Fruit fly (Drosophila melanogaster) whole organism, embryonic: ENCODE data around the gene Zip89B.
A peak's percentile ranks its signal among the peaks of the same experiment; 100 is the strongest.

ENCODE experiments used
- Aef1 ChIP-seq: fragments of 200-800 bp; sonication (Bioruptor generic); IDR thresholded peaks from 3 replicates; pipeline ENCODE4 v1.3.6; 2022; ENCODE audit warnings: missing biosample characterization, missing genetic modification characterization
- Antp ChIP-seq: fragments of 200-800 bp; sonication (Bioruptor generic); optimal IDR thresholded peaks from 3 replicates; lab custom pipeline; 2016; ENCODE audit warnings: missing biosample characterization, missing genetic modification characterization
- Blimp-1 ChIP-seq: fragments of 200-800 bp; sonication (Bioruptor generic); optimal IDR thresholded peaks from 3 replicates; lab custom pipeline; 2018; ENCODE audit warnings: missing biosample characterization, missing genetic modification characterization, mild to moderate bottlenecking, moderate library complexity, missing genetic modification reagents
- CG10565 ChIP-seq: fragments of 200-800 bp; sonication (Bioruptor generic); optimal IDR thresholded peaks from 3 replicates; lab custom pipeline; 2016; ENCODE audit warnings: missing biosample characterization, mild to moderate bottlenecking, missing genetic modification characterization
- CG11398 ChIP-seq: fragments of 200-800 bp; sonication (Bioruptor generic); optimal IDR thresholded peaks from 2 replicates; lab custom pipeline; 2016; ENCODE audit warnings: missing biosample characterization, missing genetic modification characterization
- CG11560 ChIP-seq: fragments of 200-800 bp; sonication (Bioruptor generic); IDR thresholded peaks from 3 replicates; pipeline ENCODE4 v1.3.6; 2022; ENCODE audit warnings: missing biosample characterization, missing genetic modification characterization
- CG12104 ChIP-seq: fragments of 200-800 bp; sonication (Bioruptor generic); optimal IDR thresholded peaks from 3 replicates; lab custom pipeline; 2016; ENCODE audit warnings: missing biosample characterization, missing genetic modification characterization
- CG12236 ChIP-seq: fragments of 200-800 bp; sonication (Bioruptor generic); optimal IDR thresholded peaks from 2 replicates; lab custom pipeline; 2016; ENCODE audit warnings: missing biosample characterization, missing genetic modification characterization
- CG13287 ChIP-seq: fragments of 200-800 bp; sonication (Bioruptor generic); IDR thresholded peaks from 2 replicates; pipeline ENCODE4 v1.3.6; 2022; ENCODE audit warnings: missing biosample characterization, missing genetic modification characterization; ENCODE audit not compliant: partially characterized antibody
- CG17359 ChIP-seq: fragments of 200-800 bp; sonication (Bioruptor generic); optimal IDR thresholded peaks from 3 replicates; lab custom pipeline; 2018; ENCODE audit warnings: missing biosample characterization, mild to moderate bottlenecking, missing genetic modification characterization, moderate library complexity
- CG2712 ChIP-seq: fragments of 200-800 bp; optimal IDR thresholded peaks from 3 replicates; lab custom pipeline; 2019; ENCODE audit warnings: missing biosample characterization, mild to moderate bottlenecking, missing genetic modification characterization, moderate library complexity
- CG33557 ChIP-seq: fragments of 200-800 bp; sonication (Bioruptor generic); optimal IDR thresholded peaks from 2 replicates; lab custom pipeline; 2019; ENCODE audit warnings: missing biosample characterization, mild to moderate bottlenecking, missing genetic modification characterization, moderate library complexity
- CG3726 ChIP-seq: fragments of 200-800 bp; sonication (Bioruptor generic); IDR thresholded peaks from 3 replicates; pipeline ENCODE4, ENCODE4 v1.3.6; 2022; ENCODE audit warnings: missing biosample characterization, missing genetic modification characterization
- CG5245 ChIP-seq: fragments of 200-800 bp; sonication (Bioruptor generic); optimal IDR thresholded peaks from 3 replicates; lab custom pipeline; 2016; ENCODE audit warnings: missing biosample characterization, missing genetic modification characterization
- CG6272 ChIP-seq: fragments of 200-800 bp; sonication (Bioruptor generic); IDR thresholded peaks from 2 replicates; pipeline ENCODE4 v1.3.6; 2022; ENCODE audit warnings: missing biosample characterization, missing genetic modification characterization
- CG7372 ChIP-seq: fragments of 200-800 bp; sonication (Bioruptor generic); IDR thresholded peaks from 2 replicates; pipeline ENCODE4 v1.3.6; 2022; ENCODE audit warnings: missing biosample characterization, missing genetic modification characterization
- CG7786 ChIP-seq: fragments of 200-800 bp; sonication (Bioruptor generic); optimal IDR thresholded peaks from 2 replicates; lab custom pipeline; 2016; ENCODE audit warnings: missing biosample characterization, missing genetic modification characterization
- CG9797 ChIP-seq: fragments of 200-800 bp; sonication (Bioruptor generic); optimal IDR thresholded peaks from 3 replicates; lab custom pipeline; 2018; ENCODE audit warnings: missing biosample characterization, mild to moderate bottlenecking, missing genetic modification characterization
- Dll ChIP-seq: fragments of 200-800 bp; sonication (Bioruptor generic); IDR thresholded peaks from 4 replicates; pipeline ENCODE4 v1.3.6; 2022; ENCODE audit warnings: missing biosample characterization, missing genetic modification characterization; ENCODE audit not compliant: partially characterized antibody
- GATAe ChIP-seq: fragments of 200-800 bp; sonication (Bioruptor generic); conservative IDR thresholded peaks from 2 replicates; pipeline ENCODE4 v1.3.6; 2022; ENCODE audit warnings: missing biosample characterization, missing genetic modification characterization
- Hr39 ChIP-seq: fragments of >200 bp; optimal IDR thresholded peaks from 2 replicates; lab custom pipeline; 2017
- Max ChIP-seq: fragments of 200-800 bp; sonication (Bioruptor generic); optimal IDR thresholded peaks from 2 replicates; lab custom pipeline; 2016; ENCODE audit warnings: missing biosample characterization, mild to moderate bottlenecking, missing genetic modification characterization
- Med ChIP-seq: fragments of 200-800 bp; sonication (Bioruptor generic); peaks from one replicate; lab custom pipeline; 2016; ENCODE audit warnings: missing biosample characterization, missing genetic modification characterization, mild to moderate bottlenecking, inconsistent platforms, moderate library complexity
- NFAT ChIP-seq: fragments of 200-800 bp; sonication (Bioruptor generic); IDR thresholded peaks from 2 replicates; pipeline ENCODE4 v1.3.6; 2022; ENCODE audit warnings: missing biosample characterization, missing genetic modification characterization
- NfI ChIP-seq: fragments of 200-800 bp; sonication (Bioruptor generic); optimal IDR thresholded peaks from 3 replicates; lab custom pipeline; 2018; ENCODE audit warnings: missing biosample characterization, mild to moderate bottlenecking, missing genetic modification characterization, moderate library complexity
- Poxn ChIP-seq: fragments of 200-800 bp; sonication (Bioruptor generic); IDR thresholded peaks from 2 replicates; pipeline ENCODE4 v1.3.6; 2022; ENCODE audit warnings: missing biosample characterization, missing genetic modification characterization
- Sry-δ ChIP-seq: fragments of 200-800 bp; sonication (Bioruptor generic); optimal IDR thresholded peaks from 2 replicates; lab custom pipeline; 2016; ENCODE audit warnings: missing biosample characterization, missing genetic modification characterization
- Ssrp ChIP-seq: fragments of 200-800 bp; sonication (Bioruptor generic); optimal IDR thresholded peaks from 2 replicates; lab custom pipeline; 2018; ENCODE audit warnings: missing biosample characterization, mild to moderate bottlenecking, missing genetic modification characterization, moderate library complexity
- Taf1 ChIP-seq: fragments of 200-800 bp; sonication (Bioruptor generic); IDR thresholded peaks from 2 replicates; pipeline ENCODE4 v1.3.6; 2022; ENCODE audit warnings: missing biosample characterization, missing genetic modification characterization
- Xrp1 ChIP-seq: fragments of 200-800 bp; sonication (Bioruptor generic); IDR thresholded peaks from 2 replicates; pipeline ENCODE4 v1.3.6; 2022; ENCODE audit warnings: missing biosample characterization, missing genetic modification characterization
- esg ChIP-seq: fragments of 200-800 bp; sonication (Bioruptor generic); conservative IDR thresholded peaks from 2 replicates; pipeline ENCODE4 v1.3.6; 2022; ENCODE audit warnings: missing biosample characterization, missing genetic modification characterization
- fru ChIP-seq: fragments of >200 bp; optimal IDR thresholded peaks from 2 replicates; lab custom pipeline; 2017
- fu2 ChIP-seq: fragments of 200-800 bp; sonication (Bioruptor generic); optimal IDR thresholded peaks from 2 replicates; lab custom pipeline; 2016; ENCODE audit warnings: missing biosample characterization, missing genetic modification characterization
- gro ChIP-seq: fragments of 200-800 bp; sonication (Bioruptor generic); optimal IDR thresholded peaks from 2 replicates; lab custom pipeline; 2016; ENCODE audit warnings: missing biosample characterization, missing genetic modification characterization
- lilli ChIP-seq: fragments of 200-800 bp; sonication (Bioruptor generic); optimal IDR thresholded peaks from 3 replicates; lab custom pipeline; 2016; ENCODE audit warnings: missing biosample characterization, missing genetic modification characterization
- lmd ChIP-seq: fragments of 200-800 bp; sonication (Bioruptor generic); IDR thresholded peaks from 2 replicates; pipeline ENCODE4 v1.3.6; 2022; ENCODE audit warnings: missing biosample characterization, missing genetic modification characterization
- lola ChIP-seq, 3 experiments: fragments of >200 bp in 2 of 3; fragments of 200-800 bp in 1 of 3; sonication (Bioruptor generic) in 1 of 3; optimal IDR thresholded peaks; 2 replicates each; lab custom pipeline; 2017 to 2019; ENCODE audit warnings: missing biosample characterization in 3 of 3, missing genetic modification characterization in 3 of 3, mild to moderate bottlenecking in 1 of 3, moderate library complexity in 1 of 3
- luna ChIP-seq: fragments of 200-800 bp; sonication (Bioruptor generic); optimal IDR thresholded peaks from 2 replicates; lab custom pipeline; 2016; ENCODE audit warnings: missing biosample characterization, missing genetic modification characterization
- maf-S ChIP-seq: fragments of 200-800 bp; sonication (Bioruptor generic); optimal IDR thresholded peaks from 2 replicates; lab custom pipeline; 2016; ENCODE audit warnings: missing biosample characterization, missing genetic modification characterization
- nom ChIP-seq: fragments of 200-800 bp; sonication (Bioruptor generic); optimal IDR thresholded peaks from 2 replicates; lab custom pipeline; 2017; ENCODE audit warnings: missing biosample characterization, missing genetic modification characterization, mild to moderate bottlenecking, moderate library complexity, missing genetic modification reagents
- org-1 ChIP-seq: fragments of 200-800 bp; sonication (Bioruptor generic); optimal IDR thresholded peaks from 2 replicates; lab custom pipeline; 2017; ENCODE audit warnings: missing biosample characterization, missing genetic modification characterization
- pan ChIP-seq, 4 experiments: fragments of >200 bp in 3 of 4; fragments of 200-800 bp in 1 of 4; sonication (Bioruptor generic) in 1 of 4; optimal IDR thresholded peaks in 3 of 4; IDR thresholded peaks in 1 of 4; 2 replicates each; pipeline versions ENCODE4 v1.3.6 to Lab custom; 2017 to 2022; ENCODE audit warnings: missing biosample characterization in 2 of 4, missing genetic modification characterization in 2 of 4, mixed read lengths in 1 of 4
- pb ChIP-seq: fragments of 200-800 bp; sonication (Bioruptor generic); optimal IDR thresholded peaks from 3 replicates; lab custom pipeline; 2016; ENCODE audit warnings: missing biosample characterization, missing genetic modification characterization
- pzg ChIP-seq: fragments of 200-800 bp; sonication (Bioruptor generic); optimal IDR thresholded peaks from 3 replicates; lab custom pipeline; 2018; ENCODE audit warnings: missing biosample characterization, mild to moderate bottlenecking, missing genetic modification characterization, moderate library complexity
- schlank ChIP-seq: fragments of 200-800 bp; sonication (Bioruptor generic); optimal IDR thresholded peaks from 2 replicates; lab custom pipeline; 2018; ENCODE audit warnings: missing biosample characterization, mild to moderate bottlenecking, missing genetic modification characterization
- stwl ChIP-seq: fragments of 200-800 bp; sonication (Bioruptor generic); optimal IDR thresholded peaks from 3 replicates; lab custom pipeline; 2018; ENCODE audit warnings: missing biosample characterization, mild to moderate bottlenecking, missing genetic modification characterization, moderate library complexity
- tin ChIP-seq: fragments of 200-800 bp; sonication (Bioruptor generic); optimal IDR thresholded peaks from 3 replicates; lab custom pipeline; 2016; ENCODE audit warnings: missing biosample characterization, missing genetic modification characterization
- tio ChIP-seq: fragments of 200-800 bp; sonication (Bioruptor generic); optimal IDR thresholded peaks from 2 replicates; lab custom pipeline; 2017; ENCODE audit warnings: missing biosample characterization, missing genetic modification characterization, inconsistent platforms
- trem ChIP-seq: fragments of 200-800 bp; optimal IDR thresholded peaks from 3 replicates; lab custom pipeline; 2019; ENCODE audit warnings: missing biosample characterization, mild to moderate bottlenecking, missing genetic modification characterization, moderate library complexity
- twi ChIP-seq: fragments of 200-800 bp; optimal IDR thresholded peaks from 2 replicates; lab custom pipeline; 2019; ENCODE audit warnings: missing biosample characterization, mild to moderate bottlenecking, missing genetic modification characterization, moderate library complexity
- wdn ChIP-seq: fragments of 200-800 bp; sonication (Bioruptor generic); IDR thresholded peaks from 2 replicates; pipeline ENCODE4 v1.3.6; 2022; ENCODE audit warnings: missing biosample characterization, missing genetic modification characterization

The Zip89B gene

dm6 chr3R:16331809-16332343 lies 26.3 kb downstream of the Zip89B start (continued):
- peak; percentile 71 for TF ChIP-seq NFAT (GFP tag; lab: Robert Waterston, UW)
- no peak for TF ChIP-seq pzg
- TF ChIP-seq CG33557 = peak; percentile 89
- peak; percentile 8 for TF ChIP-seq Antp (GFP tag; lab: Kevin White, UChicago)
- TF ChIP-seq Med = peak; percentile 96
- TF ChIP-seq pan (optimal IDR thresholded peaks at IDR 0.05; lab: Kevin White, UChicago) = no peak
- peak in 1 of 2 experiments; percentile 38 for TF ChIP-seq pan (GFP tag; optimal IDR thresholded peaks at IDR 0.05 in 1 of 2, IDR thresholded peaks at IDR 0.05 in 1 of 2)
- no peak for TF ChIP-seq gro (GFP tag; lab: Kevin White, UChicago)
- no peak for TF ChIP-seq Poxn
- TF ChIP-seq lmd (GFP tag; lab: Robert Waterston, UW) = no peak
- peak; percentile 54 for TF ChIP-seq CG7786 (GFP tag; lab: Kevin White, UChicago)
- TF ChIP-seq fru (lab: Kevin White, UChicago) = no peak
- TF ChIP-seq Xrp1 (GFP tag; lab: Robert Waterston, UW) = peak; percentile 87
- TF ChIP-seq CG2712 (tag; lab: Kevin White, UChicago) = peak; percentile 50
- TF ChIP-seq wdn (GFP tag; lab: Robert Waterston, UW) = peak; percentile 45; the same call in 1 of the 2 replicates
- no peak for TF ChIP-seq CG6272 (GFP tag; lab: Robert Waterston, UW)
- TF ChIP-seq CG12104 (GFP tag; lab: Kevin White, UChicago) = peak; percentile 9
- TF ChIP-seq CG10565 (GFP tag; lab: Kevin White, UChicago) = no peak
- no peak for TF ChIP-seq luna
- TF ChIP-seq Blimp-1 (GFP tag; lab: Kevin White, UChicago) = peak; percentile 49
- TF ChIP-seq Taf1 (GFP tag; lab: Robert Waterston, UW) = no peak
- TF ChIP-seq tin = no peak
- peak; percentile 64 for TF ChIP-seq tio
- TF ChIP-seq lola (GFP tag; optimal IDR thresholded peaks at IDR 0.05; lab: Kevin White, UChicago) = peak in 1 of 3 experiments; percentile 70
- peak; percentile 15 for TF ChIP-seq pb
- no peak for TF ChIP-seq Ssrp (tag; lab: Kevin White, UChicago)
- peak; percentile 67 for TF ChIP-seq schlank
- peak; percentile 52; the same call in 1 of the 3 replicates for TF ChIP-seq CG11560 (tag; lab: Robert Waterston, UW)
- no peak for TF ChIP-seq stwl (tag; lab: Kevin White, UChicago)
- TF ChIP-seq CG13287 = no peak
- TF ChIP-seq CG9797 = peak; percentile 21
- peak; percentile 20 for TF ChIP-seq NfI
- TF ChIP-seq CG5245 = no peak
- TF ChIP-seq maf-S (GFP tag; lab: Kevin White, UChicago) = peak; percentile 26
- TF ChIP-seq fu2 (GFP tag; lab: Kevin White, UChicago) = no peak
- peak; percentile 82 for TF ChIP-seq CG11398 (GFP tag; lab: Kevin White, UChicago)
- no peak for TF ChIP-seq Dll (GFP tag; lab: Robert Waterston, UW)
- TF ChIP-seq CG3726 (GFP tag; lab: Robert Waterston, UW) = peak; percentile 70; the same call in 2 of the 3 replicates
- TF ChIP-seq CG7372 (GFP tag; lab: Robert Waterston, UW) = no peak
- peak; percentile 60 for TF ChIP-seq nom (GFP tag; lab: Kevin White, UChicago)
- no peak for TF ChIP-seq Max (GFP tag; lab: Kevin White, UChicago)
- TF ChIP-seq Hr39 = no peak
- peak; percentile 77 for TF ChIP-seq CG12236 (GFP tag; lab: Kevin White, UChicago)
- TF ChIP-seq CG17359 (tag; lab: Kevin White, UChicago) = peak; percentile 33
- no peak for TF ChIP-seq trem (tag; lab: Kevin White, UChicago)
- no peak for TF ChIP-seq lilli (GFP tag; lab: Kevin White, UChicago)
- no peak for TF ChIP-seq esg (GFP tag; lab: Robert Waterston, UW)
- no peak for TF ChIP-seq Sry-δ (GFP tag; lab: Kevin White, UChicago)
- TF ChIP-seq Aef1 (GFP tag; lab: Robert Waterston, UW) = no peak
- TF ChIP-seq org-1 = peak; percentile 69
- TF ChIP-seq twi (tag; lab: Kevin White, UChicago) = peak; percentile 35
- 0 out of 2 replicates have a peak, but pooled peaks have one; percentile 8 for TF ChIP-seq GATAe (GFP tag; lab: Robert Waterston, UW)
